Worm (Caenorhabditis elegans): ENCODE results near the gene cul-1.

The cul-1 gene

ce11 chrIII:10432104-10432503 lies 38.9 kb upstream of the cul-1 start (continued):
- peak in 1 of 2 experiments; percentile 21 for TF ChIP-seq mdl-1 (tag; optimal IDR thresholded peaks at IDR 0.05)
- TF ChIP-seq lin-15B (tag; optimal IDR thresholded peaks at IDR 0.05) = no peak
- TF ChIP-seq dsc-1 (tag; optimal IDR thresholded peaks at IDR 0.05) = peak; percentile 45
- no peak for TF ChIP-seq blmp-1 (tag; optimal IDR thresholded peaks at IDR 0.05)
- TF ChIP-seq efl-1 (optimal IDR thresholded peaks at IDR 0.05) = peak; percentile 6 to 36
- peak; percentile 26 to 93 for TF ChIP-seq efl-1 (GFP tag; optimal IDR thresholded peaks at IDR 0.05 in 1 of 2)
- TF ChIP-seq fkh-8 (tag; optimal IDR thresholded peaks at IDR 0.05) = peak; percentile 83
- no peak for TF ChIP-seq unc-62 (GFP tag; optimal IDR thresholded peaks at IDR 0.05)
- TF ChIP-seq lir-3 (tag; optimal IDR thresholded peaks at IDR 0.05; ENCODE audit: poor library complexity) = no peak
- no peak for TF ChIP-seq hlh-17 (GFP tag; optimal IDR thresholded peaks at IDR 0.05; ENCODE audit: borderline replicate concordance)
- no peak for TF ChIP-seq nhr-85 (tag)
- peak; percentile 78 for TF ChIP-seq rnt-1 (tag; optimal IDR thresholded peaks at IDR 0.05)
- TF ChIP-seq ets-5 (GFP tag; IDR thresholded peaks at IDR 0.05) = no peak
- TF ChIP-seq nhr-12 (tag; optimal IDR thresholded peaks at IDR 0.05) = no peak
- no peak for TF ChIP-seq ceh-63 (GFP tag; optimal IDR thresholded peaks at IDR 0.05)
- no peak for TF ChIP-seq unc-30 (tag; optimal IDR thresholded peaks at IDR 0.05)
- no peak; the same call in 1 of the 2 replicates for TF ChIP-seq unc-98 (GFP tag; IDR thresholded peaks at IDR 0.05)
- peak in 2 of 3 experiments; percentile 13 to 22 for TF ChIP-seq ceh-82 (tag; optimal IDR thresholded peaks at IDR 0.05)
- no peak for TF ChIP-seq lin-14 (GFP tag; optimal IDR thresholded peaks at IDR 0.05)
- peak; percentile 34 for TF ChIP-seq snu-23 (GFP tag; optimal IDR thresholded peaks at IDR 0.05)
- TF ChIP-seq nhr-28 (tag; optimal IDR thresholded peaks at IDR 0.05) = no peak
- no peak for TF ChIP-seq C16A3.4 (tag; optimal IDR thresholded peaks at IDR 0.05)
- no peak for TF ChIP-seq unc-86 (tag; optimal IDR thresholded peaks at IDR 0.05)
- peak in 1 of 3 experiments; percentile 19 for TF ChIP-seq dpl-1 (GFP tag; optimal IDR thresholded peaks at IDR 0.05)
- TF ChIP-seq fkh-10 (GFP tag; optimal IDR thresholded peaks at IDR 0.05) = no peak
- TF ChIP-seq sup-37 (GFP tag; optimal IDR thresholded peaks at IDR 0.05) = no peak
- TF ChIP-seq isw-1 (GFP tag; IDR thresholded peaks at IDR 0.05) = peak; percentile 8; the same call in 1 of the 2 replicates
- no peak for TF ChIP-seq efl-3 (GFP tag; optimal IDR thresholded peaks at IDR 0.05)
- TF ChIP-seq nhr-90 (tag; optimal IDR thresholded peaks at IDR 0.05; ENCODE audit: poor library complexity) = no peak
- no peak for TF ChIP-seq fkh-4 (tag; optimal IDR thresholded peaks at IDR 0.05; ENCODE audit: borderline replicate concordance)

DNA sequence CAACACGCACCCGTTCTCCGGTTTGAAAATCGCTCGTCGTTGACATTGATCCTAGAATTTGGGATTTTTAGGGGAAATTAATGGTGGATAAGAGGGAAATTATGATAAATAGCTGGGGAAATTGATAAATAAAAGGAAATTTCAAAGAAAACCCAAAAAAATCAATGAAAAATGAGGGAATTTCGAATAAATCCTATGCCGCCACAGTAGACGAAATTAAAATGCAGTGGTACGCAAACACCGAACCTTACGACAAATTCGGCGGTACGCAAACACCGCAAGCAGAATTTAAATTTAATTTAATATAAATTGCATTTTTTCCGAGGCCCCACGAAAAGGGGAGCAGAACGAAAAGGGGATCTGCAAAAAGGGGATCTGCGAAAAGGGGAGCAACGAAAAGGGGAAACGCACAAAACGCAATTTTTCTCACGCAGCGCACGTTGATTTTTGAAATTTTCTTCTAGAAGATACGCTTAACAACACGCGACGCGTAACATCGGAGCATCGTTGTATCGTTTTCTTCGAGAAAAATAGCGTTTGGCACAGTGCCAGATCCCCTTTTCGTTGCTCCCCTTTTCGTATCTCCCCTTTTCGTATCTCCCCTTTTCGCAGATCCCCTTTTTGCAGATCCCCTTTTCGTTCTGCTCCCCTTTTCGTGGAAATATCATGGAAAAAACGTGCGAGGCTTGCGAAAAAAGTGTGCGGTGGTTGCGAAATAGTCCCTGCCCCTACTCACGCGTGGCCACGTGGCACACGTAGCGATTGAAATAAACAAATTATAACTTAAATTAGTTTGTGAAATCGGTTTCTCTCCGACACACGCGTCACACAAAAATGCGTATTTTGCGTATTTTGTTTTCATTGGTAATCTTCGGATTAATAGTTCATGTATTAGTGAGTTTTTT lies 34.8 kb upstream of the cul-1 start, which contains the start of the genes smrd-1 and enu-3.1:
TSS of gene smrd-1 (minus strand) at position 51 of the 905 bp plus-strand sequence.
TSS of gene enu-3.1 (plus strand) at position 339 of the 905 bp plus-strand sequence.
- TF ChIP-seq ces-1 (GFP tag; optimal IDR thresholded peaks at IDR 0.05) (peak; percentile 92), lin-15B (tag; optimal IDR thresholded peaks at IDR 0.05) (peak; percentile 72), egl-13 (tag; optimal IDR thresholded peaks at IDR 0.05) (peak; percentile 63), unc-86 (tag; optimal IDR thresholded peaks at IDR 0.05) (peak; percentile 62), mep-1 (tag; optimal IDR thresholded peaks at IDR 0.05) (peak; percentile 42), snu-23 (GFP tag; optimal IDR thresholded peaks at IDR 0.05) (peak; percentile 66), C16A3.4 (tag; optimal IDR thresholded peaks at IDR 0.05) (peak; percentile 13), lin-13 (GFP tag; optimal IDR thresholded peaks at IDR 0.05) (peak; percentile 58), ceh-82 (tag; optimal IDR thresholded peaks at IDR 0.05) (peak; percentile 41 to 65 (median 41)), vab-15 (tag; optimal IDR thresholded peaks at IDR 0.05) (peak; percentile 44), nhr-71 (tag; optimal IDR thresholded peaks at IDR 0.05) (peak; percentile 82), blmp-1 (tag; optimal IDR thresholded peaks at IDR 0.05) (peak; percentile 26), lir-3 (tag; optimal IDR thresholded peaks at IDR 0.05; ENCODE audit: poor library complexity) (peak; percentile 57), lin-14 (GFP tag; optimal IDR thresholded peaks at IDR 0.05) (peak; percentile 78), unc-98 (GFP tag; IDR thresholded peaks at IDR 0.05) (peak; percentile 63), nhr-77 (tag; optimal IDR thresholded peaks at IDR 0.05) (peak; percentile 29), ceh-88 (GFP tag; IDR thresholded peaks at IDR 0.05) (peak; percentile 72), swsn-7 (tag; optimal IDR thresholded peaks at IDR 0.05) (peak; percentile 70), isw-1 (GFP tag; IDR thresholded peaks at IDR 0.05) (peak; percentile 73), aha-1 (tag; optimal IDR thresholded peaks at IDR 0.05) (peak; percentile 25), mab-9 (GFP tag; IDR thresholded peaks at IDR 0.05) (peak; percentile 63), aly-2 (tag; optimal IDR thresholded peaks at IDR 0.05) (peak; percentile 28), fkh-10 (GFP tag; optimal IDR thresholded peaks at IDR 0.05) (peak; percentile 82), dpl-1 (GFP tag; optimal IDR thresholded peaks at IDR 0.05) (peak; percentile 37 to 75 (median 66)), nhr-19 (GFP tag; conservative IDR thresholded peaks at IDR 0.05) (peak; percentile 78), unc-130 (tag; optimal IDR thresholded peaks at IDR 0.05) (peak; percentile 20), dsc-1 (tag; optimal IDR thresholded peaks at IDR 0.05) (peak; percentile 74), snpc-4 (tag; optimal IDR thresholded peaks at IDR 0.05) (peak; percentile 13), irx-1 (tag; optimal IDR thresholded peaks at IDR 0.05) (peak; percentile 23), ztf-11 (tag; optimal IDR thresholded peaks at IDR 0.05) (peak in 1 of 2 experiments; percentile 65)
